Comparison of ENCODE assay signal across 4 worm cellular contexts in genomic region chrIII:12612519-12612935, ce11.
TF ChIP-seq lines count a peak whose summit lies in the region.

No protein-coding gene starts in this region.

TF ChIP-seq in whole organism, L2 larva, 48 proteins besides CTCF, POLR2A, EP300 and RAD21 (continued from another document):
- TF ChIP-seq nhr-21 (tag; optimal IDR thresholded peaks at IDR 0.05; lab: Kevin White, UChicago) (peak; percentile 99), zag-1 (tag; optimal IDR thresholded peaks at IDR 0.05; lab: Kevin White, UChicago) (peak; percentile 98), lin-11 (tag; optimal IDR thresholded peaks at IDR 0.05; lab: Kevin White, UChicago) (peak; percentile 97), lin-39 (tag; optimal IDR thresholded peaks at IDR 0.05; lab: Kevin White, UChicago) (peak; percentile 86), sma-9 (GFP tag; optimal IDR thresholded peaks at IDR 0.05; lab: Kevin White, UChicago) (peak; percentile 100), sma-9 (tag; optimal IDR thresholded peaks at IDR 0.05; lab: Kevin White, UChicago) (peak; percentile 99), nhr-129 (tag; optimal IDR thresholded peaks at IDR 0.05; lab: Kevin White, UChicago) (peak; percentile 98), egl-27 (tag; optimal IDR thresholded peaks at IDR 0.05; lab: Kevin White, UChicago) (peak; percentile 100), ama-1 (optimal IDR thresholded peaks at IDR 0.05; lab: Kevin White, UChicago) (peak; percentile 87), fos-1 (tag; optimal IDR thresholded peaks at IDR 0.05; lab: Kevin White, UChicago) (peak; percentile 99), nhr-11 (tag; optimal IDR thresholded peaks at IDR 0.05; lab: Kevin White, UChicago) (no peak), nhr-12 (tag; optimal IDR thresholded peaks at IDR 0.05; lab: Kevin White, UChicago) (peak; percentile 63), elt-3 (tag; optimal IDR thresholded peaks at IDR 0.05; lab: Kevin White, UChicago) (no peak), snpc-4 (tag; optimal IDR thresholded peaks at IDR 0.05; lab: Kevin White, UChicago) (peak; percentile 84), C34F6.9 (tag; optimal IDR thresholded peaks at IDR 0.05; lab: Kevin White, UChicago) (peak; percentile 100), nhr-6 (tag; optimal IDR thresholded peaks at IDR 0.05; lab: Kevin White, UChicago) (peak; percentile 98), dmd-4 (tag; optimal IDR thresholded peaks at IDR 0.05; lab: Kevin White, UChicago) (no peak), nhr-77 (tag; optimal IDR thresholded peaks at IDR 0.05; lab: Kevin White, UChicago) (peak; percentile 79), lin-13 (GFP tag; optimal IDR thresholded peaks at IDR 0.05; lab: Kevin White, UChicago) (peak; percentile 98), gmeb-1 (tag; optimal IDR thresholded peaks at IDR 0.05; lab: Kevin White, UChicago) (peak; percentile 92), unc-62 (GFP tag; optimal IDR thresholded peaks at IDR 0.05; lab: Kevin White, UChicago) (peak; percentile 100), ceh-16 (tag; optimal IDR thresholded peaks at IDR 0.05; lab: Kevin White, UChicago) (peak; percentile 98), mdl-1 (tag; optimal IDR thresholded peaks at IDR 0.05; lab: Kevin White, UChicago) (peak; percentile 96 to 98), blmp-1 (tag; optimal IDR thresholded peaks at IDR 0.05; lab: Kevin White, UChicago; ENCODE audit: insufficient read depth) (peak; percentile 96), ztf-4 (tag; optimal IDR thresholded peaks at IDR 0.05; lab: Kevin White, UChicago) (peak; percentile 99), mab-5 (tag; optimal IDR thresholded peaks at IDR 0.05; lab: Kevin White, UChicago) (peak; percentile 98)

TF ChIP-seq in whole organism, L4 larva, 104 proteins besides CTCF, POLR2A, EP300 and RAD21 (continued from another document and continues in another):
- TF ChIP-seq dpl-1 (GFP tag; optimal IDR thresholded peaks at IDR 0.05; lab: Kevin White, UChicago) (peak; percentile 80), nhr-42 (GFP tag; IDR thresholded peaks at IDR 0.05; lab: Robert Waterston, UW) (peak; percentile 90), madf-9 (GFP tag; conservative IDR thresholded peaks at IDR 0.05; lab: Robert Waterston, UW) (peak; percentile 86), ceh-44 (GFP tag; IDR thresholded peaks at IDR 0.05; lab: Robert Waterston, UW) (0 out of 2 replicates have a peak, but pooled peaks have one; percentile 19), Y75B8A.6 (GFP tag; IDR thresholded peaks at IDR 0.05; lab: Robert Waterston, UW) (peak; percentile 70; the same call in 1 of the 2 replicates), attf-4 (tag; optimal IDR thresholded peaks at IDR 0.05; lab: Kevin White, UChicago) (peak; percentile 62), snpc-4 (tag; optimal IDR thresholded peaks at IDR 0.05; lab: Kevin White, UChicago) (peak; percentile 43), daf-19 (GFP tag; conservative IDR thresholded peaks at IDR 0.05; lab: Robert Waterston, UW) (no peak), ama-1 (optimal IDR thresholded peaks at IDR 0.05; lab: Kevin White, UChicago) (peak; percentile 88), nhr-111 (GFP tag; optimal IDR thresholded peaks at IDR 0.05; lab: Kevin White, UChicago) (no peak), hif-1 (tag; optimal IDR thresholded peaks at IDR 0.05; lab: Kevin White, UChicago) (peak; percentile 61 to 86), daf-8 (GFP tag; IDR thresholded peaks at IDR 0.05; lab: Robert Waterston, UW) (no peak), ZK546.5 (tag; optimal IDR thresholded peaks at IDR 0.05; lab: Kevin White, UChicago) (peak in 1 of 2 experiments; percentile 15), jun-1 (tag; optimal IDR thresholded peaks at IDR 0.05; lab: Kevin White, UChicago) (peak; percentile 96), nhr-41 (GFP tag; IDR thresholded peaks at IDR 0.05; lab: Robert Waterston, UW) (peak; percentile 83), ztf-11 (tag; optimal IDR thresholded peaks at IDR 0.05; lab: Kevin White, UChicago) (no peak), lsy-2 (tag; optimal IDR thresholded peaks at IDR 0.05; lab: Kevin White, UChicago) (peak; percentile 93 to 96), ces-1 (GFP tag; optimal IDR thresholded peaks at IDR 0.05; lab: Kevin White, UChicago) (peak; percentile 82), ceh-82 (tag; optimal IDR thresholded peaks at IDR 0.05; lab: Kevin White, UChicago) (no peak), arid-1 (GFP tag; conservative IDR thresholded peaks at IDR 0.05; lab: Robert Waterston, UW) (peak; percentile 88), zip-2 (tag; optimal IDR thresholded peaks at IDR 0.05; lab: Kevin White, UChicago) (peak; percentile 91), F26F4.8 (GFP tag; conservative IDR thresholded peaks at IDR 0.05; lab: Robert Waterston, UW) (no peak), tag-97 (GFP tag; IDR thresholded peaks at IDR 0.05; lab: Robert Waterston, UW) (no peak), tra-1 (GFP tag; IDR thresholded peaks at IDR 0.05; lab: Robert Waterston, UW) (peak; percentile 99), ceh-32 (tag; optimal IDR thresholded peaks at IDR 0.05; lab: Kevin White, UChicago; ENCODE audit: poor library complexity) (peak; percentile 81), aha-1 (tag; lab: Kevin White, UChicago) (peak; percentile 99), F49E8.2 (tag; optimal IDR thresholded peaks at IDR 0.05; lab: Kevin White, UChicago; ENCODE audit: borderline replicate concordance) (no peak), zfp-2 (tag; optimal IDR thresholded peaks at IDR 0.05; lab: Kevin White, UChicago) (peak; percentile 63), madf-5 (GFP tag; IDR thresholded peaks at IDR 0.05; lab: Robert Waterston, UW) (no peak), zip-11 (GFP tag; IDR thresholded peaks at IDR 0.05; lab: Robert Waterston, UW) (no peak), D1046.2 (GFP tag; IDR thresholded peaks at IDR 0.05; lab: Robert Waterston, UW) (0 out of 2 replicates have a peak, but pooled peaks have one; percentile 53), fkh-10 (GFP tag; optimal IDR thresholded peaks at IDR 0.05; lab: Kevin White, UChicago) (peak; percentile 98), mes-2 (tag; optimal IDR thresholded peaks at IDR 0.05; lab: Kevin White, UChicago; ENCODE audit: poor library complexity, severe bottlenecking) (peak; percentile 84), T20F7.1 (GFP tag; optimal IDR thresholded peaks at IDR 0.05; lab: Kevin White, UChicago) (peak; percentile 86), daf-12 (tag; optimal IDR thresholded peaks at IDR 0.05; lab: Kevin White, UChicago) (no peak)

TF ChIP-seq in whole organism, late embryonic, 69 proteins besides CTCF, POLR2A, EP300 and RAD21 (continued from another document and continues in another):
- TF ChIP-seq unc-3 (GFP tag; conservative IDR thresholded peaks at IDR 0.05; lab: Robert Waterston, UW) (no peak), unc-3 (tag; optimal IDR thresholded peaks at IDR 0.05; lab: Kevin White, UChicago) (peak; percentile 36), sox-2 (GFP tag; IDR thresholded peaks at IDR 0.05; lab: Robert Waterston, UW) (peak; percentile 82), zip-5 (tag; optimal IDR thresholded peaks at IDR 0.05; lab: Kevin White, UChicago) (no peak), ceh-18 (tag; optimal IDR thresholded peaks at IDR 0.05; lab: Kevin White, UChicago) (peak; percentile 98), odd-2 (tag; optimal IDR thresholded peaks at IDR 0.05; lab: Kevin White, UChicago) (no peak), tbx-7 (tag; optimal IDR thresholded peaks at IDR 0.05; lab: Kevin White, UChicago) (no peak), elt-4 (tag; optimal IDR thresholded peaks at IDR 0.05; lab: Kevin White, UChicago) (no peak), syd-9 (tag; optimal IDR thresholded peaks at IDR 0.05; lab: Kevin White, UChicago) (peak; percentile 37), C08G9.2 (tag; optimal IDR thresholded peaks at IDR 0.05; lab: Kevin White, UChicago) (peak; percentile 60), pag-3 (tag; optimal IDR thresholded peaks at IDR 0.05; lab: Kevin White, UChicago; ENCODE audit: borderline replicate concordance) (peak; percentile 55), ceh-6 (GFP tag; optimal IDR thresholded peaks at IDR 0.05; lab: Kevin White, UChicago) (peak; percentile 22), pat-9 (tag; optimal IDR thresholded peaks at IDR 0.05; lab: Kevin White, UChicago) (no peak), nhr-11 (tag; optimal IDR thresholded peaks at IDR 0.05; lab: Kevin White, UChicago) (peak; percentile 65), unc-42 (tag; optimal IDR thresholded peaks at IDR 0.05; lab: Kevin White, UChicago) (peak; percentile 84), gmeb-2 (tag; optimal IDR thresholded peaks at IDR 0.05; lab: Kevin White, UChicago) (no peak), ref-2 (tag; optimal IDR thresholded peaks at IDR 0.05; lab: Kevin White, UChicago) (peak; percentile 96), pros-1 (tag; optimal IDR thresholded peaks at IDR 0.05; lab: Kevin White, UChicago) (peak; percentile 95), che-1 (tag; optimal IDR thresholded peaks at IDR 0.05; lab: Kevin White, UChicago) (no peak), ceh-19 (GFP tag; optimal IDR thresholded peaks at IDR 0.05; lab: Kevin White, UChicago) (peak; percentile 65), ahr-1 (tag; optimal IDR thresholded peaks at IDR 0.05; lab: Kevin White, UChicago) (no peak), fkh-6 (tag; optimal IDR thresholded peaks at IDR 0.05; lab: Kevin White, UChicago) (peak; percentile 26), T23F11.4 (GFP tag; optimal IDR thresholded peaks at IDR 0.05; lab: Kevin White, UChicago) (peak; percentile 57), hlh-8 (tag; optimal IDR thresholded peaks at IDR 0.05; lab: Kevin White, UChicago) (peak; percentile 55), nhr-232 (tag; optimal IDR thresholded peaks at IDR 0.05; lab: Kevin White, UChicago) (no peak), ceh-34 (tag; optimal IDR thresholded peaks at IDR 0.05; lab: Kevin White, UChicago) (peak; percentile 98), rnt-1 (tag; optimal IDR thresholded peaks at IDR 0.05; lab: Kevin White, UChicago) (peak; percentile 91), ets-4 (tag; optimal IDR thresholded peaks at IDR 0.05; lab: Kevin White, UChicago) (peak; percentile 87), lin-11 (tag; optimal IDR thresholded peaks at IDR 0.05; lab: Kevin White, UChicago) (no peak), nfya-1 (tag; optimal IDR thresholded peaks at IDR 0.05; lab: Kevin White, UChicago) (peak; percentile 99), lim-6 (tag; optimal IDR thresholded peaks at IDR 0.05; lab: Kevin White, UChicago) (no peak), mec-3 (tag; optimal IDR thresholded peaks at IDR 0.05; lab: Kevin White, UChicago; ENCODE audit: borderline replicate concordance) (no peak), F13H6.1 (tag; optimal IDR thresholded peaks at IDR 0.05; lab: Kevin White, UChicago) (peak; percentile 99), ceh-30 (tag; optimal IDR thresholded peaks at IDR 0.05; lab: Kevin White, UChicago) (peak; percentile 70), ttx-3 (tag; optimal IDR thresholded peaks at IDR 0.05; lab: Kevin White, UChicago) (no peak), pqm-1 (tag; optimal IDR thresholded peaks at IDR 0.05; lab: Kevin White, UChicago) (peak; percentile 76), ztf-16 (tag; optimal IDR thresholded peaks at IDR 0.05; lab: Kevin White, UChicago) (peak; percentile 40), hlh-13 (GFP tag; optimal IDR thresholded peaks at IDR 0.05; lab: Kevin White, UChicago) (no peak), ama-1 (optimal IDR thresholded peaks at IDR 0.05; lab: Kevin White, UChicago) (no peak), tbx-2 (tag; optimal IDR thresholded peaks at IDR 0.05; lab: Kevin White, UChicago) (peak; percentile 96)

TF ChIP-seq in whole organism, mixed stage, embryonic, 35 proteins besides CTCF, POLR2A, EP300 and RAD21 (continued from another document):
- peak; percentile 93 for TF ChIP-seq elt-3 (tag; optimal IDR thresholded peaks at IDR 0.05; lab: Kevin White, UChicago)
- no peak for TF ChIP-seq ceh-83 (GFP tag; optimal IDR thresholded peaks at IDR 0.05; lab: Kevin White, UChicago)
- peak; percentile 4 for TF ChIP-seq ham-2 (GFP tag; optimal IDR thresholded peaks at IDR 0.05; lab: Kevin White, UChicago)
